Worm (Caenorhabditis elegans): ENCODE data around the gene hot-3.
A peak's percentile ranks its signal among the peaks of the same experiment; 100 is the strongest.

hot-3 gene

DNA sequence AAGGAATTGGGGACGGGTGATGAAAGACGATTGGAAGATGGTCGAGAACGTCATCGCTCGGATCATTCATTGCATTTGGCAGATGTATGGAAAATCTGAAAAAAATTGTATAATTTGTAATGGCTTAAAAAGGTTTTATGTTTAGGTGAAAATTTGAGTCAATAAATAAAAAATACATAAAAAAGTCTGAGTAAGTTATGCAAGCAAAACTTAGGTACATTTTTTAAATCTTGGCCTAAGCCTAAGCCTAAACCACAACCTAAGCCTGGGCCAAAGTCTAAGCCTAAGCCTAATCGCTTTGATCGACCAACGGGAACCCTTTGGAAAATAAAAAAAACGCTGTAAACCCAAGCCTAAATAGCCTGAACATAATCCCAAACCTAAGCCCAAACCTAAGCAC is at the start of gene hot-3:
TSS of gene hot-3 (minus strand) at position 101 of the 400 bp plus-strand sequence.
- TF ChIP-seq ceh-13 (GFP tag; optimal IDR thresholded peaks at IDR 0.05) = no peak
- no peak for TF ChIP-seq tra-4 (tag; optimal IDR thresholded peaks at IDR 0.05)
- no peak for TF ChIP-seq hnd-1 (tag; optimal IDR thresholded peaks at IDR 0.05)
- TF ChIP-seq hmg-4 (GFP tag; optimal IDR thresholded peaks at IDR 0.05) = no peak
- TF ChIP-seq tbx-11 (GFP tag; IDR thresholded peaks at IDR 0.05) = no peak
- no peak for TF ChIP-seq scrt-1 (GFP tag; IDR thresholded peaks at IDR 0.05)
- TF ChIP-seq F13C5.2 (tag; optimal IDR thresholded peaks at IDR 0.05) = no peak
- TF ChIP-seq pes-1 (GFP tag; IDR thresholded peaks at IDR 0.05) = no peak
- TF ChIP-seq B0310.2 (tag; optimal IDR thresholded peaks at IDR 0.05) = no peak

DNA sequence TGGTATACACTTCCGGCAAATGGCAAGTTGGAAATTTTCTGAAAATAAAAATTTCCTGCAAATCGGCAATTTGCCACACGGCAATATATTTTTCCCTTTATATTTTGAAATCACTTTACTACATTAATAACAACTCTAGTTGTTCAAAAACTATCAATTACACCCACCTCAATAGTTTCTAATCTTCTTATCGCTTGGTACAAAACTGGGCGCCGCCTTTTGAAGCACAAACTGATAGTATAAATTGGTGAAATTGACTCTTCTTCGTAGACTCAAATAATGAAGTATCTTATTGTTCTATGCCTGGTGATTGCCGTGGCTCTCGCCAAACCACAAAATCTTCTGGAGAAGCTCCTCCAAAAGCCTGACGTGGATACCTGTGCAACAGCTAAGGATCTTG is 49.3 kb upstream of the hot-3 start, which contains the start of gene Y39G8B.9:
TSS of gene Y39G8B.9 (plus strand) at position 269 of the 400 bp plus-strand sequence.
- TF ChIP-seq F13C5.2 (tag; optimal IDR thresholded peaks at IDR 0.05) (no peak), tra-4 (tag; optimal IDR thresholded peaks at IDR 0.05) (no peak), scrt-1 (GFP tag; IDR thresholded peaks at IDR 0.05) (no peak), B0310.2 (tag; optimal IDR thresholded peaks at IDR 0.05) (no peak)

ce11 chrII:13979833-13980513 is 48.1 kb upstream of the hot-3 start, which contains the start of gene sre-48:
Gene sre-48, minus strand, starts transcription at chrII:13979883.
- TF ChIP-seq ceh-36 (tag; optimal IDR thresholded peaks at IDR 0.05) (no peak), sea-1 (GFP tag; conservative IDR thresholded peaks at IDR 0.05) (no peak), flt-1 (GFP tag; IDR thresholded peaks at IDR 0.05) (no peak), hmbx-1 (tag; optimal IDR thresholded peaks at IDR 0.05) (no peak), tra-4 (tag; optimal IDR thresholded peaks at IDR 0.05) (no peak), B0310.2 (tag; optimal IDR thresholded peaks at IDR 0.05) (no peak)

DNA sequence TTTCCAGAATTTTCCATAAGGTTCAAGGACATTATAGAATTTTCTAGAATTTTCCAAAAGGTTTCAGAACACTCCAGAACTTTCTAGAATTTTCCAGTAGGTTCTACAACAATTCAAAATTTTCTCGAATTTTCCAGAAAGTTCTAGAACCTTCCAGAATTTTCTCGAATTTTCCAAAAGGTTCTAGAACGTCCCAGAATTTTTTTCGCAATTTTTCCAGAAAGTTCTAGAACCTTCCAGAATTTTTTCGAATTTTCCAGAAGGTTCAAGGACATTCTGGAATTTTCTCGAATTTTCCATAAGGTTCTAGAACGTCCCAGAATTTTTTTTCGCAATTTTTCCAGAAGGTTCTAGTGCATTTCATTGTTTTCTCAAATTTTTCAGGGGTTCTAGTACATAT is 45.9 kb upstream of the hot-3 start:
- no peak for TF ChIP-seq aly-1 (tag; optimal IDR thresholded peaks at IDR 0.05)
- no peak for TF ChIP-seq tbx-37 (GFP tag; conservative IDR thresholded peaks at IDR 0.05)
- no peak for TF ChIP-seq ama-1 (optimal IDR thresholded peaks at IDR 0.05)
- TF ChIP-seq ceh-13 (GFP tag; optimal IDR thresholded peaks at IDR 0.05) = no peak
- TF ChIP-seq ets-7 (tag; optimal IDR thresholded peaks at IDR 0.05) = no peak
- no peak for TF ChIP-seq hmg-4 (GFP tag; optimal IDR thresholded peaks at IDR 0.05)

DNA sequence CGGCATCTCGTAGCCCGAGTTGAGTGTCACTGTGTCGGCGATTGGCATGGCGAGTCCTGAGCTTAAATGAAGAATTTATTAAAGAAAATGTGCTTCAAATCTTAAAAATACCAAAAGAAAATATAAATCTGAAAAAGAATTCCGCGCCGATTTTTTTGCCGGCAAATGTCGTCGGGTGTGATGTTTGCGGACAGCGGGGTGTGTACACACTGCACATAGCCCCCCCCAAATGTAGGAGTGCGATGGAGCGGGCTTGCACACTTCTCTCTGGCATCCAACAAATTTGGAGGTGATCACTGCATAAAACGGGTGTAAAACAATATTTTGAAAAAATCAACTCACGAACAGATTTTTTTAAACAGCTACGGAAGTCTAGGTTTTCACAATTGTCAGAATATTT is 44.3 kb upstream of the hot-3 start, which contains the start of gene Y39G8B.2:
TSS of gene Y39G8B.2 (minus strand) at position 61 of the 400 bp plus-strand sequence.
- no peak for TF ChIP-seq tbx-37 (GFP tag; conservative IDR thresholded peaks at IDR 0.05)
- peak; percentile 73 for TF ChIP-seq F13C5.2 (tag; optimal IDR thresholded peaks at IDR 0.05)
- TF ChIP-seq hnd-1 (tag; optimal IDR thresholded peaks at IDR 0.05) = no peak
- no peak for TF ChIP-seq aly-1 (tag; optimal IDR thresholded peaks at IDR 0.05)
- TF ChIP-seq hmg-4 (GFP tag; optimal IDR thresholded peaks at IDR 0.05) = peak; percentile 66
- no peak for TF ChIP-seq ama-1 (optimal IDR thresholded peaks at IDR 0.05)
- TF ChIP-seq ceh-36 (tag; optimal IDR thresholded peaks at IDR 0.05) = no peak
- TF ChIP-seq pes-1 (GFP tag; IDR thresholded peaks at IDR 0.05) = peak; percentile 68
- no peak for TF ChIP-seq hmbx-1 (tag; optimal IDR thresholded peaks at IDR 0.05)
- TF ChIP-seq sea-1 (GFP tag; conservative IDR thresholded peaks at IDR 0.05) = no peak
- peak; percentile 43; the same call in 1 of the 2 replicates for TF ChIP-seq scrt-1 (GFP tag; IDR thresholded peaks at IDR 0.05)
- TF ChIP-seq flt-1 (GFP tag; IDR thresholded peaks at IDR 0.05) = 0 out of 2 replicates have a peak, but pooled peaks have one; percentile 32
- no peak for TF ChIP-seq B0310.2 (tag; optimal IDR thresholded peaks at IDR 0.05)
- no peak for TF ChIP-seq tra-4 (tag; optimal IDR thresholded peaks at IDR 0.05)
- 0 out of 2 replicates have a peak, but pooled peaks have one; percentile 43 for TF ChIP-seq tbx-11 (GFP tag; IDR thresholded peaks at IDR 0.05)
- TF ChIP-seq ceh-13 (GFP tag; optimal IDR thresholded peaks at IDR 0.05) = no peak
- no peak for TF ChIP-seq ets-7 (tag; optimal IDR thresholded peaks at IDR 0.05)

DNA sequence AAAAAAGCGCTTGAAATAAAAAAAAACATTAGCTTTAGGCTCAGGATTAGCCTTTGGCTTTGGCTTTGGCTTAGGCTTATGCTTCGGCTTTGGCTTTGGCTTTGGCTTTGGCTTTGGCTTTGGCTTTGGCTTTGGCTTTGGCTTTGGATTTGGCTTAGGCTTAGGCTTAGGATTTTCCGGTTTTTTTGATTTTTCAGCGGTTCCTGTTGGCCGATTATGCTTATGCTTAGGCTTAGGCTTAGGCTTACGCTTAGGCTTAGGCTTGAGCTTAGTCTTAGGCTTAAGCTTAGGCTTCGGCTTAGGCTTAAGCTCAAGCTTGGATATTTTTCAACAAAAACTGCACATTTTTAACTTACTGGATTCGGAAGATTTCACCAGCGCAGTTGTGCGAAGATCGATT is 42.3 kb upstream of the hot-3 start:
- TF ChIP-seq ceh-36 (tag; optimal IDR thresholded peaks at IDR 0.05) (peak; percentile 71), aly-1 (tag; optimal IDR thresholded peaks at IDR 0.05) (no peak), scrt-1 (GFP tag; IDR thresholded peaks at IDR 0.05) (no peak), tbx-11 (GFP tag; IDR thresholded peaks at IDR 0.05) (no peak), pes-1 (GFP tag; IDR thresholded peaks at IDR 0.05) (no peak), hmg-4 (GFP tag; optimal IDR thresholded peaks at IDR 0.05) (no peak), tbx-37 (GFP tag; conservative IDR thresholded peaks at IDR 0.05) (no peak), hmbx-1 (tag; optimal IDR thresholded peaks at IDR 0.05) (no peak)

ce11 chrII:13973514-13973913 is 41.7 kb upstream of the hot-3 start, which contains the start of gene Y39G8B.1:
Gene Y39G8B.1, minus strand, starts transcription at chrII:13973812.
- TF ChIP-seq sea-1 (GFP tag; conservative IDR thresholded peaks at IDR 0.05) = no peak
- no peak for TF ChIP-seq pes-1 (GFP tag; IDR thresholded peaks at IDR 0.05)
- no peak for TF ChIP-seq ceh-13 (GFP tag; optimal IDR thresholded peaks at IDR 0.05)

DNA sequence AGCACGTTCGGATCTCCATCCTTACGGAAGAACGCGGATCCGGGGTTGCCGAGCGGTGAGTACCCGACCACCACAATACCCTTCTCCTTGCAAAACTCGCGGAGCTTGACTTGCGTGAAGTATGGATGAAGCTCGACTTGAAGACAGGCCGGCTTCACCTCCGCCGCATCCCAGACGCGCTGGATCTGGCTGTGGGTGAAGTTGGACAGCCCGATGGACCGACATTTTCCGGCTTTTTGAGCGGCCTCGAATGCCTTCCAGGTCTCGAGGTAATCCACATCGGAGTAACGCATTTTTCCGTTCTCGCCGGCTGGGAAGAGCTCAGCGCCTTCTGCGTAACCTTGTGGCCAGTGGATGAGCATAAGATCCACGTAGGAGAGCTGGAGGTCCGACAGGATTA is 40.4 kb upstream of the hot-3 start:
- no peak for TF ChIP-seq flt-1 (GFP tag; IDR thresholded peaks at IDR 0.05)
- TF ChIP-seq ceh-36 (tag; optimal IDR thresholded peaks at IDR 0.05) = no peak
- no peak for TF ChIP-seq B0310.2 (tag; optimal IDR thresholded peaks at IDR 0.05)
- no peak for TF ChIP-seq ceh-13 (GFP tag; optimal IDR thresholded peaks at IDR 0.05)
- TF ChIP-seq hnd-1 (tag; optimal IDR thresholded peaks at IDR 0.05) = no peak
- TF ChIP-seq scrt-1 (GFP tag; IDR thresholded peaks at IDR 0.05) = no peak
- TF ChIP-seq hmg-4 (GFP tag; optimal IDR thresholded peaks at IDR 0.05) = no peak
- TF ChIP-seq aly-1 (tag; optimal IDR thresholded peaks at IDR 0.05) = no peak
- no peak for TF ChIP-seq tbx-11 (GFP tag; IDR thresholded peaks at IDR 0.05)
- no peak for TF ChIP-seq F13C5.2 (tag; optimal IDR thresholded peaks at IDR 0.05)
- no peak for TF ChIP-seq tra-4 (tag; optimal IDR thresholded peaks at IDR 0.05)
- no peak for TF ChIP-seq pes-1 (GFP tag; IDR thresholded peaks at IDR 0.05)
- TF ChIP-seq sea-1 (GFP tag; conservative IDR thresholded peaks at IDR 0.05) = no peak
- TF ChIP-seq hmbx-1 (tag; optimal IDR thresholded peaks at IDR 0.05) = no peak
- no peak for TF ChIP-seq ama-1 (optimal IDR thresholded peaks at IDR 0.05)
- TF ChIP-seq ets-7 (tag; optimal IDR thresholded peaks at IDR 0.05) = no peak
- TF ChIP-seq tbx-37 (GFP tag; conservative IDR thresholded peaks at IDR 0.05) = no peak

All from whole organism, early embryonic.